Fruit fly (Drosophila melanogaster): ENCODE measurements around the gene CG32719.
A peak's percentile ranks its signal among the peaks of the same experiment; 100 is the strongest.

The CG32719 gene

DNA sequence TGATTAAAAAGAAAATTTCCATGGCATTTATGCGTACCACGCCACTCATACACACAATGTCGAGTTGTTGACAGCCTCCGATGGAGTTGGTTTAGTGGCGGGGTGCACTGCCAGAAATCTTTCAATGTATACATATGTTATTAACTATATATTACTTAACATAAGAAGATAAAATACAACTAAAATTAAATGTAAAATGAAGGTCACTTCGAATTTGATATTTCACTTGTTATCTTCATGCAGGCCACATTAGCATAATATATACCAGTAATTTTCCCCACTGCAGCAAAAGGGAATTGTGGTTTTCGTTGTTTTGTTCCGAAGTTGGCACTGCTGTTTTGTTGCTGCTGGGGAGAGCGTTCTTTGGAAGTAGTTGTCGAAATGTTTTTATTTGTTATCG, 12.9 kb downstream of the CG32719 start:
- TF ChIP-seq Hnf4 (GFP tag; optimal IDR thresholded peaks at IDR 0.05) (no peak), fru (GFP tag; optimal IDR thresholded peaks at IDR 0.05) (peak; percentile 49), dmrt93B (GFP tag; optimal IDR thresholded peaks at IDR 0.05) (peak; percentile 45), OdsH (GFP tag; optimal IDR thresholded peaks at IDR 0.05) (peak; percentile 28), tai (GFP tag; optimal IDR thresholded peaks at IDR 0.05) (no peak), CG32264 (GFP tag; optimal IDR thresholded peaks at IDR 0.05) (no peak), lola (GFP tag; optimal IDR thresholded peaks at IDR 0.05) (no peak), rgr (GFP tag; optimal IDR thresholded peaks at IDR 0.05) (peak; percentile 40), dsf (GFP tag; optimal IDR thresholded peaks at IDR 0.05; ENCODE audit: borderline replicate concordance) (no peak), foxo (GFP tag; optimal IDR thresholded peaks at IDR 0.05) (peak in 1 of 2 experiments; percentile 51), CG9705 (GFP tag; optimal IDR thresholded peaks at IDR 0.05) (no peak), pan (optimal IDR thresholded peaks at IDR 0.05) (no peak), CrebA (GFP tag; optimal IDR thresholded peaks at IDR 0.05; ENCODE audit: borderline replicate concordance) (no peak), dl (GFP tag; optimal IDR thresholded peaks at IDR 0.05; ENCODE audit: insufficient read depth in 1 of 2, partially characterized antibody in 2 of 2) (no peak), brk (GFP tag; optimal IDR thresholded peaks at IDR 0.05) (no peak), HLH106 (tag; optimal IDR thresholded peaks at IDR 0.05) (peak; percentile 67), Sp1 (GFP tag; optimal IDR thresholded peaks at IDR 0.05) (peak; percentile 56), jim (GFP tag; optimal IDR thresholded peaks at IDR 0.05) (no peak), Jra (GFP tag; optimal IDR thresholded peaks at IDR 0.05) (no peak), h (GFP tag; optimal IDR thresholded peaks at IDR 0.05) (peak; percentile 50), psq (GFP tag; optimal IDR thresholded peaks at IDR 0.05) (peak; percentile 34), N (GFP tag; optimal IDR thresholded peaks at IDR 0.05) (no peak), Mio (GFP tag; optimal IDR thresholded peaks at IDR 0.05) (no peak), woc (GFP tag; optimal IDR thresholded peaks at IDR 0.05) (no peak)

DNA sequence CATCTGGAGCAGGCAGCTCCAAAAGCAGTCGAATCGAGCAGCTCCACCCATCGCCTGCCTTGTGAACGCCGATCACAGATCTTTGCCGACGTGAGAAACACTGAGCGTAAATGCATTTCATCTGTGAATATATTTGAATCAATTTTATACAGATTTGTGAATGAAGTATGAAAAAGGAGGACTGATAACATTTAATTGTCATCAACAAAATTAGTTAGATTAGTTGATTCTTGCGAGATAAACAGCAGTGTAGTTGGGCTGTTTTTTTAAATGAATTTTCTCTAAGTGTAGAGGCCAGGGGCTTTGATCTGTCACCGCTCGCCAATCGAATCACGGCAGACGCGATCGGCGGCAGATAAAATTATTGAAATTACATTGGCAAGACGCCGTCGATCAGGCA, 17.6 kb downstream of the CG32719 start:
- TF ChIP-seq foxo (GFP tag; optimal IDR thresholded peaks at IDR 0.05) = peak in 1 of 2 experiments; percentile 29
- TF ChIP-seq fru (GFP tag; optimal IDR thresholded peaks at IDR 0.05) = peak; percentile 9
- no peak for TF ChIP-seq rgr (GFP tag; optimal IDR thresholded peaks at IDR 0.05)
- peak; percentile 19 for TF ChIP-seq h (GFP tag; optimal IDR thresholded peaks at IDR 0.05)
- peak; percentile 28 for TF ChIP-seq ey (GFP tag; optimal IDR thresholded peaks at IDR 0.05)
- peak; percentile 34 for TF ChIP-seq HLH106 (tag; optimal IDR thresholded peaks at IDR 0.05)
- no peak for TF ChIP-seq usp (GFP tag; optimal IDR thresholded peaks at IDR 0.05)
- TF ChIP-seq jim (GFP tag; optimal IDR thresholded peaks at IDR 0.05) = no peak
- no peak for TF ChIP-seq woc (GFP tag; optimal IDR thresholded peaks at IDR 0.05)

DNA sequence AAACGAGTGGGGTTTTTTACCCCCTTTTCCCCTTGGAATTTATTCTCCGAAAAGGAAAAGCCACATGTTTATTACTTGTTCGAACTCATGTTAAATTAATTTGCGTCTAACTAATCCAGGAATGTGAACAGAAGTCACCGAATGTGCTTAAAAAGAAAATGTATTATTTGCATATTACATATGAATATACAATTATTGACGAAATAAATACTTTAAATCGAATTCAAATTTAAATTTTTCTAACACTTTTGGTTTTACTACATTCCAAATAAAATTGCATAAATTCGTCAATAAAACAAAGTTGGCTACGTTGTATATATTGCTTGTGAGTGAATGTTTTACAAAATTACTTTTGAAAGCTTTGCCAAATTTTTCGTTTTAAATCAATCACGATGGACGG, 19.8 kb downstream of the CG32719 start, which contains the start of gene CG43138:
Gene CG43138, plus strand, starts transcription at position 301 of the 400 bp plus-strand sequence.
- no peak for TF ChIP-seq jim (GFP tag; optimal IDR thresholded peaks at IDR 0.05)
- TF ChIP-seq sv (GFP tag; optimal IDR thresholded peaks at IDR 0.05) = no peak
- no peak for TF ChIP-seq psq (GFP tag; optimal IDR thresholded peaks at IDR 0.05)
- no peak for TF ChIP-seq Vsx2 (GFP tag; optimal IDR thresholded peaks at IDR 0.05; ENCODE audit: partially characterized antibody)
- no peak for TF ChIP-seq br (GFP tag; optimal IDR thresholded peaks at IDR 0.05)
- no peak for TF ChIP-seq dsf (GFP tag; optimal IDR thresholded peaks at IDR 0.05; ENCODE audit: borderline replicate concordance)
- no peak for TF ChIP-seq Hnf4 (GFP tag; optimal IDR thresholded peaks at IDR 0.05)
- TF ChIP-seq HLH106 (tag; optimal IDR thresholded peaks at IDR 0.05) = no peak
- no peak for TF ChIP-seq pan (optimal IDR thresholded peaks at IDR 0.05)
- no peak for TF ChIP-seq lola (GFP tag; optimal IDR thresholded peaks at IDR 0.05)
- no peak for TF ChIP-seq Rel (GFP tag; optimal IDR thresholded peaks at IDR 0.05)
- no peak for TF ChIP-seq Rel (tag; optimal IDR thresholded peaks at IDR 0.05)
- no peak for TF ChIP-seq ey (GFP tag; optimal IDR thresholded peaks at IDR 0.05)
- TF ChIP-seq Abd-B (GFP tag; optimal IDR thresholded peaks at IDR 0.05) = no peak
- no peak for TF ChIP-seq CG9705 (GFP tag; optimal IDR thresholded peaks at IDR 0.05)
- no peak for TF ChIP-seq Mio (GFP tag; optimal IDR thresholded peaks at IDR 0.05)

DNA sequence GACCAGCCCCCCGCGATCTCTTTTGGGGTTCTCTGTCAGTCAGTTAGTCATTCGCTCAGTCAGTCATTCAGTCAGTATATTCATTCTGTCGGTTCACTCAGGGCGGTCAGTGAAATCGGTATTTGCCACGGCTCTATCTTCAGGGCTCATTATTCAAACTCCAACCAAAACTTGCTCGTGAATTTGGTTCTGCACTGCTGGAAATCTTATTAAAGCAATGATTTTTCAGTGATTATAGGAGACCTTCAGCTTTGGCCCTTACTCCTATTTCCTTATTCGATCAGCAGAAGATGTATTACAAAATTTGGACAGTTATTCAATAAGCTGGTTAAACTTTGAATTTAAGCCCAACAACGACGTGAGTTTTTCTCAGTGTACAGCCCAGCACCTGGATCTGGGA, 20.9 kb downstream of the CG32719 start:
- no peak for TF ChIP-seq Hnf4 (GFP tag; optimal IDR thresholded peaks at IDR 0.05)
- no peak for TF ChIP-seq brk (GFP tag; optimal IDR thresholded peaks at IDR 0.05)
- no peak for TF ChIP-seq CG32264 (GFP tag; optimal IDR thresholded peaks at IDR 0.05)
- TF ChIP-seq tai (GFP tag; optimal IDR thresholded peaks at IDR 0.05) = no peak
- no peak for TF ChIP-seq woc (GFP tag; optimal IDR thresholded peaks at IDR 0.05)
- no peak for TF ChIP-seq fru (GFP tag; optimal IDR thresholded peaks at IDR 0.05)
- no peak for TF ChIP-seq usp (GFP tag; optimal IDR thresholded peaks at IDR 0.05)
- no peak for TF ChIP-seq OdsH (GFP tag; optimal IDR thresholded peaks at IDR 0.05)
- no peak for TF ChIP-seq dsf (GFP tag; optimal IDR thresholded peaks at IDR 0.05; ENCODE audit: borderline replicate concordance)
- TF ChIP-seq lola (GFP tag; optimal IDR thresholded peaks at IDR 0.05) = no peak
- TF ChIP-seq rgr (GFP tag; optimal IDR thresholded peaks at IDR 0.05) = no peak
- no peak for TF ChIP-seq Dif (GFP tag; optimal IDR thresholded peaks at IDR 0.05; ENCODE audit: partially characterized antibody)
- TF ChIP-seq N (GFP tag; optimal IDR thresholded peaks at IDR 0.05) = no peak
- TF ChIP-seq Hr83 (GFP tag; optimal IDR thresholded peaks at IDR 0.05; ENCODE audit: poor library complexity, severe bottlenecking) = no peak
